Fruit fly (Drosophila melanogaster) whole organism, wandering third instar larva: ENCODE measurements around the gene Cfp1.

Experiments used
- Dfd ChIP-seq: fragments of >200 bp; optimal IDR thresholded peaks from 2 replicates; lab custom pipeline; 2017; ENCODE audit warnings: missing biosample characterization, missing genetic modification characterization
- Hnf4 ChIP-seq: fragments of 200-800 bp; sonication (Bioruptor generic); optimal IDR thresholded peaks from 2 replicates; lab custom pipeline; 2016; ENCODE audit warnings: missing biosample characterization, mild to moderate bottlenecking, missing genetic modification characterization
- Myc ChIP-seq: fragments of >200 bp; optimal IDR thresholded peaks from 2 replicates; lab custom pipeline; 2017
- br ChIP-seq: fragments of 200-800 bp; sonication (Bioruptor generic); optimal IDR thresholded peaks from 2 replicates; lab custom pipeline; 2016; ENCODE audit warnings: missing biosample characterization, missing genetic modification characterization
- fru ChIP-seq: fragments of 200-800 bp; sonication (Bioruptor generic); optimal IDR thresholded peaks from 3 replicates; lab custom pipeline; 2016; ENCODE audit warnings: missing biosample characterization, mild to moderate bottlenecking, missing genetic modification characterization
- pan ChIP-seq: fragments of >200 bp; optimal IDR thresholded peaks from 2 replicates; lab custom pipeline; 2017

dm6 chrX:9317100-9317499 lies 44.3 kb upstream of the Cfp1 start:
- TF ChIP-seq Dfd (GFP tag; lab: Kevin White, UChicago) (no peak), Myc (lab: Kevin White, UChicago) (no peak), pan (lab: Kevin White, UChicago) (no peak), fru (GFP tag; lab: Kevin White, UChicago) (peak; percentile 13), br (peak; percentile 17), Hnf4 (GFP tag; lab: Kevin White, UChicago) (no peak)
